Fruit fly (Drosophila melanogaster): ENCODE data around the gene CG31140.

CG31140 gene

DNA sequence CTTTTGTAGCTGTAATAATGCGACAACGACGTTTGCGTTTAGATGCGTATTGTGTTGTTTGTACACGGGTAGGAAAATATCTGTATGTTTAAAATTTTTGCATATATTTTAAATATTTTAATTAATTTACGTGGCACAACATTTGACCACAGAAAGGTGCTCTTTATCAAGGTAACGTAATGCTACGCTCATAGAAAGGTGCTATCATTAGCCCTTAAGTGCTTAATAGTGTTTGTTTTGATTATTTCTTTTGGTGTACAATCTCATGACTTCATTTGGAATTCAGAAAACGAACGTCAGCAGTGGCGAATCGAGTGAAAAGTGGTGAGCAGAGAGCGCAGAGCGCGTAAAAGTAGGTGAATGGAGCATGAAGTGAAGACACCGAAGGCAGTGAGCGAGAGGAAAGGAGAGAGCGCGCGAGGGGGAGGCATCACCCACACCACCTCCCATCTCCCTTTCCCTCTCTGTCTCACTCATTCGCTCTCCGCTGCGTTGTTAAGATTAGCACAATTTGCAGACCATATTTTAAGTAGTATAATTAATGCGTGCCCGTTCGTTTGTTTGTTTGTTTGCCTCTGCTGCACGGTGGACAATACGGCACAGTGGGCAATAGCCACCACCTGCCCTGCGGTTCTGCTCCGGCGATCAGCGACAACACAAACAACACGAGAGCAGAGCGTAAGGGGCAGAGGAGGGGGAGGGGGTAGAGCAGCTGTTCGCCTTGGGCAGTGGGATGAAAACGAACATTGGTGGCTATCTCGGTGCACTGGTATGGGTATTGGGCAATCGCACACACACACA is 41.1 kb upstream of the CG31140 start (continued):
- TF ChIP-seq disco-r (GFP tag; optimal IDR thresholded peaks at IDR 0.05): no peak
- TF ChIP-seq CG6813 (GFP tag; optimal IDR thresholded peaks at IDR 0.05): no peak
- TF ChIP-seq Hand (GFP tag; optimal IDR thresholded peaks at IDR 0.05): no peak
- TF ChIP-seq CG13296 (GFP tag; optimal IDR thresholded peaks at IDR 0.05): no peak
- peak; percentile 60 for TF ChIP-seq CG2678 (tag; optimal IDR thresholded peaks at IDR 0.05)
- TF ChIP-seq D19A (tag; optimal IDR thresholded peaks at IDR 0.05): peak; percentile 49
- peak; percentile 11; the same call in 1 of the 2 replicates for TF ChIP-seq CG7372 (GFP tag; IDR thresholded peaks at IDR 0.05)
- peak in 1 of 2 experiments; percentile 47 for TF ChIP-seq bsh (GFP tag; optimal IDR thresholded peaks at IDR 0.05)
- TF ChIP-seq Doc2 (GFP tag; IDR thresholded peaks at IDR 0.05): no peak
- TF ChIP-seq CG6175 (GFP tag; IDR thresholded peaks at IDR 0.05): no peak; the same call in 2 of the 3 replicates
- TF ChIP-seq Antp (GFP tag; optimal IDR thresholded peaks at IDR 0.05): no peak
- TF ChIP-seq gcm2 (GFP tag; optimal IDR thresholded peaks at IDR 0.05): no peak
- no peak for TF ChIP-seq Dll (GFP tag; IDR thresholded peaks at IDR 0.05; ENCODE audit: partially characterized antibody)
- TF ChIP-seq CG12071 (GFP tag; optimal IDR thresholded peaks at IDR 0.05): peak; percentile 52
- TF ChIP-seq CG8089 (GFP tag; optimal IDR thresholded peaks at IDR 0.05): no peak
- no peak for TF ChIP-seq fu2 (GFP tag; optimal IDR thresholded peaks at IDR 0.05)
- no peak for TF ChIP-seq aop (GFP tag; IDR thresholded peaks at IDR 0.05)
- no peak for TF ChIP-seq Fer2 (tag; optimal IDR thresholded peaks at IDR 0.05)
- peak; percentile 59 for TF ChIP-seq Rfx (GFP tag; IDR thresholded peaks at IDR 0.05)
- peak; percentile 26 for TF ChIP-seq org-1 (GFP tag; optimal IDR thresholded peaks at IDR 0.05)
- TF ChIP-seq zen2 (GFP tag; IDR thresholded peaks at IDR 0.05; ENCODE audit: partially characterized antibody): no peak
- TF ChIP-seq sim (GFP tag; IDR thresholded peaks at IDR 0.05): no peak
- peak; percentile 49; the same call in 1 of the 3 replicates for TF ChIP-seq otp (GFP tag; IDR thresholded peaks at IDR 0.05)
- peak; percentile 97; the same call in 3 of the 4 replicates for TF ChIP-seq chinmo (GFP tag; IDR thresholded peaks at IDR 0.05; ENCODE audit: partially characterized antibody)
- no peak for TF ChIP-seq CG9609 (GFP tag; optimal IDR thresholded peaks at IDR 0.05)
- TF ChIP-seq Xrp1 (GFP tag; IDR thresholded peaks at IDR 0.05): peak; percentile 58
- peak; percentile 74 for TF ChIP-seq Drgx (GFP tag; IDR thresholded peaks at IDR 0.05)
- peak; percentile 53 for TF ChIP-seq HLHmδ (GFP tag; optimal IDR thresholded peaks at IDR 0.05)
- no peak for TF ChIP-seq fd64A (GFP tag; optimal IDR thresholded peaks at IDR 0.05)
- TF ChIP-seq Oaz (GFP tag; IDR thresholded peaks at IDR 0.05): peak; percentile 38; the same call in 1 of the 2 replicates
- peak; percentile 5 for TF ChIP-seq CG12104 (GFP tag; optimal IDR thresholded peaks at IDR 0.05)
- peak; percentile 83 for TF ChIP-seq abd-A (tag; optimal IDR thresholded peaks at IDR 0.05)
- no peak for TF ChIP-seq CG12942 (GFP tag; optimal IDR thresholded peaks at IDR 0.05)
- TF ChIP-seq crp (GFP tag; optimal IDR thresholded peaks at IDR 0.05): peak in 1 of 2 experiments; percentile 79
- TF ChIP-seq Max (GFP tag; optimal IDR thresholded peaks at IDR 0.05): no peak
- no peak for TF ChIP-seq CG13123 (GFP tag; optimal IDR thresholded peaks at IDR 0.05)
- no peak for TF ChIP-seq scrt (GFP tag; optimal IDR thresholded peaks at IDR 0.05)
- TF ChIP-seq Dp (GFP tag; optimal IDR thresholded peaks at IDR 0.05): no peak
- TF ChIP-seq CG1233 (GFP tag; optimal IDR thresholded peaks at IDR 0.05): peak; percentile 39
- no peak for TF ChIP-seq CG4854 (GFP tag; optimal IDR thresholded peaks at IDR 0.05)
- TF ChIP-seq Ssrp (tag; optimal IDR thresholded peaks at IDR 0.05): peak; percentile 53
- peak; percentile 18 for TF ChIP-seq CG5180 (GFP tag; optimal IDR thresholded peaks at IDR 0.05)
- no peak for TF ChIP-seq CG15073 (GFP tag; optimal IDR thresholded peaks at IDR 0.05)
- peak; percentile 8 for TF ChIP-seq Ets65A (GFP tag)
- TF ChIP-seq ro (GFP tag; IDR thresholded peaks at IDR 0.05): no peak
- peak; percentile 5 for TF ChIP-seq Meics (GFP tag; optimal IDR thresholded peaks at IDR 0.05)
- no peak for TF ChIP-seq Doc3 (GFP tag; IDR thresholded peaks at IDR 0.05; ENCODE audit: partially characterized antibody)
- TF ChIP-seq gro (GFP tag; optimal IDR thresholded peaks at IDR 0.05): no peak
- no peak for TF ChIP-seq salm (tag; optimal IDR thresholded peaks at IDR 0.05)

Measured in whole organism, embryonic.